Worm (Caenorhabditis elegans): ENCODE measurements around the gene him-10.
A peak's percentile ranks its signal among the peaks of the same experiment; 100 is the strongest.

him-10 gene

DNA sequence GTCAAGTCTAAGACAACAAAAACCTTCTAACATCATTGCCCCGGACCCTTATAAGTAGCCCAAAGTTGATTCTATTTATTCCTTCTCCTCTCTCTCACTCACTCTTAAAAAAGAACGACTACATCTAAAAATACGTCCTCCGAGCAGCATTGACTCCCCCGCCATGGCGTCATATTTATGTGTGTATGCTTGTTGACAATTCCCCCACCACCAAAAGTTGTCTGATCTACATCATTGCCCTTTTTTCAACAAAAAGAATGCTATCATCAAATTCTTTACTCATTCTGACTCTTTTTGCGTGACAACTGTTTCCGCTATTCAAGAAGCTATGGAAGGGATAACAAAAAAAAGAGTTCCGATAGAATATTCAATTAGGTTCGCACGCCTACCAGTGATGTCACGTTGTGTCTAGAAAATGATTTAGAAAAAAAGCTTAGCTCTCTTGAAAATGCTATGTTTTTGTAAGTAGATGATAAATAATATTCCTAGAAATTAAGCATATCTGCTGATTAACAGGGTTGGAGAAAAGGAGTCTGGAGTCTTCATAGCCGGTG, 45.5 kb upstream of the him-10 start:
- TF ChIP-seq fkh-10 (GFP tag; optimal IDR thresholded peaks at IDR 0.05), result peak; percentile 2
- TF ChIP-seq ceh-28 (tag; optimal IDR thresholded peaks at IDR 0.05), result no peak
- TF ChIP-seq nfya-1 (tag; optimal IDR thresholded peaks at IDR 0.05; ENCODE audit: insufficient read depth), result peak; percentile 48

ce11 chrIII:5758519-5759099, 44.5 kb upstream of the him-10 start:
- no peak for TF ChIP-seq lsy-12 (tag; optimal IDR thresholded peaks at IDR 0.05)
- TF ChIP-seq unc-62 (GFP tag; optimal IDR thresholded peaks at IDR 0.05), result peak; percentile 37
- TF ChIP-seq lin-39 (tag; optimal IDR thresholded peaks at IDR 0.05), result peak; percentile 82
- peak; percentile 33 for TF ChIP-seq elt-1 (tag; optimal IDR thresholded peaks at IDR 0.05)
- TF ChIP-seq jun-1 (tag; optimal IDR thresholded peaks at IDR 0.05), result no peak
- peak; percentile 71 for TF ChIP-seq ama-1 (optimal IDR thresholded peaks at IDR 0.05)
- no peak for TF ChIP-seq ZK546.5 (tag; optimal IDR thresholded peaks at IDR 0.05)
- no peak for TF ChIP-seq tbx-2 (tag; optimal IDR thresholded peaks at IDR 0.05)
- TF ChIP-seq ceh-28 (tag; optimal IDR thresholded peaks at IDR 0.05), result peak; percentile 19
- TF ChIP-seq sea-2 (GFP tag; optimal IDR thresholded peaks at IDR 0.05), result no peak
- TF ChIP-seq elt-2 (tag; optimal IDR thresholded peaks at IDR 0.05), result no peak
- peak; percentile 55 for TF ChIP-seq skn-1 (tag; optimal IDR thresholded peaks at IDR 0.05)
- no peak for TF ChIP-seq ceh-82 (tag; optimal IDR thresholded peaks at IDR 0.05)
- TF ChIP-seq nhr-25 (tag; optimal IDR thresholded peaks at IDR 0.05), result no peak
- TF ChIP-seq mdl-1 (tag; optimal IDR thresholded peaks at IDR 0.05), result no peak
- TF ChIP-seq fkh-10 (GFP tag; optimal IDR thresholded peaks at IDR 0.05), result peak; percentile 96
- no peak for TF ChIP-seq nhr-76 (tag; optimal IDR thresholded peaks at IDR 0.05)
- peak; percentile 71 for TF ChIP-seq nhr-11 (tag; optimal IDR thresholded peaks at IDR 0.05)
- peak; percentile 82 for TF ChIP-seq nfya-1 (tag; optimal IDR thresholded peaks at IDR 0.05; ENCODE audit: insufficient read depth)
- TF ChIP-seq nhr-67 (tag; optimal IDR thresholded peaks at IDR 0.05), result no peak
- TF ChIP-seq lin-15B (tag; optimal IDR thresholded peaks at IDR 0.05), result peak; percentile 19
- TF ChIP-seq pha-4 (tag; optimal IDR thresholded peaks at IDR 0.05), result no peak
- TF ChIP-seq snpc-4 (tag; optimal IDR thresholded peaks at IDR 0.05), result no peak
- no peak for TF ChIP-seq nhr-43 (tag; optimal IDR thresholded peaks at IDR 0.05; ENCODE audit: poor library complexity, severe bottlenecking)

ce11 chrIII:5760721-5761120, 42.3 kb upstream of the him-10 start:
- TF ChIP-seq nhr-67 (tag; optimal IDR thresholded peaks at IDR 0.05) (no peak), egl-5 (tag; optimal IDR thresholded peaks at IDR 0.05) (peak; percentile 10), skn-1 (tag; optimal IDR thresholded peaks at IDR 0.05) (no peak), mml-1 (tag; optimal IDR thresholded peaks at IDR 0.05) (no peak), egl-27 (tag; optimal IDR thresholded peaks at IDR 0.05) (no peak), nfya-1 (tag; optimal IDR thresholded peaks at IDR 0.05; ENCODE audit: insufficient read depth) (peak; percentile 7), nhr-28 (tag; optimal IDR thresholded peaks at IDR 0.05) (no peak), elt-1 (tag; optimal IDR thresholded peaks at IDR 0.05) (no peak), unc-62 (GFP tag; optimal IDR thresholded peaks at IDR 0.05) (no peak), nhr-12 (tag; optimal IDR thresholded peaks at IDR 0.05) (no peak), ztf-4 (tag; optimal IDR thresholded peaks at IDR 0.05) (no peak), snpc-4 (tag; optimal IDR thresholded peaks at IDR 0.05) (no peak), hmg-11 (tag; optimal IDR thresholded peaks at IDR 0.05) (no peak)

DNA sequence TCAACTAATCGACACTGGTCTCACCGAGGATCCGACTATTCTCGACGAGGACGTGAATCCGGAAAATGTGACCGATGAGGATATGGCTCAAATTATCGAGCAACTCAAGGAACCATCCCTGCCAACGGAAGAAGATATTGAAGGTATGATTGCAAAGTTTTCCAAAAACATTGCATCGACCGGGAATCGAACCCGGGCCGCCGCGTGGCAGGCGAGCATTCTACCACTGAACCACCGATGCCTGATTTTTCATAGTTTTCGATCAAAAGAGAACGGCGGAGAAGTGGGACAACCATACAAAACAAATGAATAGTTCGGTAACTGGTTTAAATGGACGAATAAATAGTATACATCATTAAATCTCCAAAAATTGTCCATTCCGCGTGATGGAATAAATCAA, 41.2 kb upstream of the him-10 start:
- TF ChIP-seq zag-1 (tag; optimal IDR thresholded peaks at IDR 0.05) (no peak), fos-1 (tag; optimal IDR thresholded peaks at IDR 0.05) (no peak), nhr-25 (tag; optimal IDR thresholded peaks at IDR 0.05) (no peak), unc-39 (tag; optimal IDR thresholded peaks at IDR 0.05) (no peak), unc-62 (GFP tag; optimal IDR thresholded peaks at IDR 0.05) (no peak), tbx-2 (tag; optimal IDR thresholded peaks at IDR 0.05) (peak; percentile 3)

DNA sequence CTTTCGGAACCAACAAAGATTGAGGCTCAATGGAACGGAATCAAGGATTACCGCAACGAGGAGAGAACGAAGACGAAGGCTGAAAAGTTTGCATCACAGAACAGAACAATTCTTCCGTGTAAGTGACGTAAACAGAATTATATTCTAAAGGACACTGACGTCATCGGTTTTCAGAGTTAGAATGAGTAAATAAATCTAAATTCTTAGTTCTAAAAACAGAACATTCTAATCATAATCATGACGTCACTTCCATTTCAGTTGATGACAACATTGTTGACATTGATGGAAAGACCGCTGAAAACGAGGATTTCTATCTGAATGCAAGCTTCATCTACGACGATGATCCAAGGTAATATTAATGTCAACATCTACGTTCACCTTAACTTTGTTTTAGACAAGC, 39.1 kb upstream of the him-10 start:
- TF ChIP-seq nhr-28 (tag; optimal IDR thresholded peaks at IDR 0.05) (no peak), ceh-82 (tag; optimal IDR thresholded peaks at IDR 0.05) (no peak), elt-3 (tag; optimal IDR thresholded peaks at IDR 0.05) (no peak), nhr-237 (tag; optimal IDR thresholded peaks at IDR 0.05) (no peak), hmg-11 (tag; optimal IDR thresholded peaks at IDR 0.05) (no peak), lsy-12 (tag; optimal IDR thresholded peaks at IDR 0.05) (no peak), ceh-9 (tag; optimal IDR thresholded peaks at IDR 0.05) (no peak)

Measured in whole organism, L3 larva.